Worm (Caenorhabditis elegans): Measurements from ENCODE around the gene F42C5.9.

The F42C5.9 gene

DNA sequence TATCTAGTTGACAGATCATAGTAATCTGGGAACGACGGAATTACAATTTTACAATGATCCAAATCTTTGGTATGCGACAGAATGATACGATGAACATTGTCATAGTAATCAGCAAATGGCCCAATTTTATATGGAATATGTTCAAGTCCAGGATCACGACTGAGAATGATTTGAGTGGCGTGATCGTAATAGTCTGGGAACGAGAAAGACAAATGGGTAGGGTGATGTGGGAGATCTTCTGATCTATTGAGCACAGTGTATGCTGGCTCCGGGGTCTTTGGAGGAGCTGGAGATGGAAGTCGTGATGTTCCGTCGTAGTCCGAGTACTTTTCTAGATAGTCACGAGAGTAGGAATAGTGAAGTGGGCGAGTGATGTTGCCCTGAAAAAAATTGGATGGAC lies 7.0 kb upstream of the F42C5.9 start:
- TF ChIP-seq pha-4 (tag; optimal IDR thresholded peaks at IDR 0.05): no peak
- TF ChIP-seq nhr-76 (tag; optimal IDR thresholded peaks at IDR 0.05): no peak
- TF ChIP-seq nhr-12 (tag; optimal IDR thresholded peaks at IDR 0.05): no peak
- no peak for TF ChIP-seq snpc-4 (tag; optimal IDR thresholded peaks at IDR 0.05)
- no peak for TF ChIP-seq mep-1 (tag; optimal IDR thresholded peaks at IDR 0.05)
- TF ChIP-seq drap-1 (GFP tag; optimal IDR thresholded peaks at IDR 0.05): no peak
- TF ChIP-seq ces-1 (GFP tag; optimal IDR thresholded peaks at IDR 0.05): no peak

DNA sequence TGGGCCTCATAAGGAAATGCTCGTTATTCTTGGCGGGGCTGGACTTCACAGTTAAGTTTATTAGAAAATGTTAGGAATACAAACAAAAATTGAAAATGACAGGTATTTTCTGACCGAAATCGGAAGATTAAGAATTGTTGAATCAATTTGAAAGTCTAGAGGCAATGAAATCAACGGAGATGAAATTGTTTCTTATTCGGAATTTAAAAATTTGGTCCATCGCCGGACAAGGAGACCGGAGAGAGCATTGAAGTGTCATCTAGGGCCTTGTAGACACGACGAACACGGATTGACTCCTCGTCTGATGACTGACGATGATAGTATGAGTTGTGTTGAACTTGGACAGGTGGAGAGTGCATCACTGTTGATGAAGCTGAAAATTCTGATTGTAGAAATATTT lies 3.8 kb upstream of the F42C5.9 start:
- TF ChIP-seq bed-3 (GFP tag; optimal IDR thresholded peaks at IDR 0.05) (no peak), lsy-2 (tag; optimal IDR thresholded peaks at IDR 0.05) (no peak), nhr-76 (tag; optimal IDR thresholded peaks at IDR 0.05) (no peak), lin-32 (GFP tag; optimal IDR thresholded peaks at IDR 0.05) (no peak), zip-8 (tag; optimal IDR thresholded peaks at IDR 0.05) (no peak), elt-3 (tag; optimal IDR thresholded peaks at IDR 0.05) (no peak), sem-2 (GFP tag; optimal IDR thresholded peaks at IDR 0.05) (no peak), ceh-39 (tag; optimal IDR thresholded peaks at IDR 0.05) (no peak), ceh-43 (GFP tag; optimal IDR thresholded peaks at IDR 0.05) (no peak)

DNA sequence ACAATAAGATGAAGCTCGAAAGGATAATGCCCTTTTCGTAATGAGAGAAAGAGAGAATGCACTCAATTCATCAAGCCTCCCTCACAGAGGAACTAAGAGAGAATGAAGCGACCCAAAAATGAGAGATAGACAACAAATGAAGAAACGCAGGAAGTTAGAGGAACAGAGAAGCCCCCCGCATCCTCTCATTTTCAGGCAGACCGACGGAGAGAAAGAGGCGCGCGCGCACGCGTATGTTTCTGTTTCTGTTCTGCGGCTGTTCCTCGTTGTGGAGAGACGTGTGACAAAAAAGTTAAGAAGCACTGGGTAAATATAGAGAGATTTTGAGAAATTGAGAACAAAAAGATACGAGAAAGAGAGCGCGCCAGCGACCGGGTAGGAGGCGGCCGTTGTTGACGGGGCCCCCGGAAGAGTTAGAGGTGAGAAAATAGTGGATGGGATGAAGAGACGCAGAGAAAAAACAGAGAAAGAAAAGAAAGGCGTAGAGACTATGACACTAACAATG lies 3.1 kb upstream of the F42C5.9 start:
- TF ChIP-seq ces-1 (GFP tag; optimal IDR thresholded peaks at IDR 0.05): peak; percentile 89
- peak; percentile 40 for TF ChIP-seq lsy-2 (tag; optimal IDR thresholded peaks at IDR 0.05)
- TF ChIP-seq bed-3 (GFP tag; optimal IDR thresholded peaks at IDR 0.05): no peak
- no peak for TF ChIP-seq unc-39 (tag; optimal IDR thresholded peaks at IDR 0.05)
- no peak for TF ChIP-seq flh-1 (GFP tag; optimal IDR thresholded peaks at IDR 0.05)
- no peak for TF ChIP-seq ztf-11 (tag; optimal IDR thresholded peaks at IDR 0.05)
- TF ChIP-seq elt-1 (tag; optimal IDR thresholded peaks at IDR 0.05; ENCODE audit: borderline replicate concordance, insufficient read depth): no peak
- peak; percentile 87 for TF ChIP-seq unc-120 (tag; optimal IDR thresholded peaks at IDR 0.05; ENCODE audit: poor library complexity, severe bottlenecking)
- TF ChIP-seq ceh-43 (GFP tag; optimal IDR thresholded peaks at IDR 0.05): no peak
- TF ChIP-seq zip-8 (tag; optimal IDR thresholded peaks at IDR 0.05): no peak
- no peak for TF ChIP-seq nhr-12 (tag; optimal IDR thresholded peaks at IDR 0.05)
- TF ChIP-seq blmp-1 (tag; optimal IDR thresholded peaks at IDR 0.05): peak; percentile 12
- no peak for TF ChIP-seq sem-2 (GFP tag; optimal IDR thresholded peaks at IDR 0.05)
- TF ChIP-seq hlh-1 (tag; optimal IDR thresholded peaks at IDR 0.05): peak; percentile 81
- TF ChIP-seq cnd-1 (tag; optimal IDR thresholded peaks at IDR 0.05): no peak
- TF ChIP-seq ceh-83 (GFP tag; optimal IDR thresholded peaks at IDR 0.05): no peak
- no peak for TF ChIP-seq mab-5 (tag; optimal IDR thresholded peaks at IDR 0.05)
- TF ChIP-seq lin-13 (tag; optimal IDR thresholded peaks at IDR 0.05): no peak
- peak; percentile 38 for TF ChIP-seq mep-1 (tag; optimal IDR thresholded peaks at IDR 0.05)
- no peak for TF ChIP-seq pha-4 (tag; optimal IDR thresholded peaks at IDR 0.05)
- TF ChIP-seq tbx-8 (GFP tag; optimal IDR thresholded peaks at IDR 0.05): no peak
- TF ChIP-seq sptf-1 (tag; optimal IDR thresholded peaks at IDR 0.05): no peak
- no peak for TF ChIP-seq nhr-76 (tag; optimal IDR thresholded peaks at IDR 0.05)
- TF ChIP-seq elt-3 (tag; optimal IDR thresholded peaks at IDR 0.05): no peak
- TF ChIP-seq nhr-28 (tag; optimal IDR thresholded peaks at IDR 0.05): no peak
- peak; percentile 78 for TF ChIP-seq ham-2 (GFP tag; optimal IDR thresholded peaks at IDR 0.05)
- no peak for TF ChIP-seq snpc-4 (tag; optimal IDR thresholded peaks at IDR 0.05)
- TF ChIP-seq lin-32 (GFP tag; optimal IDR thresholded peaks at IDR 0.05): no peak
- no peak for TF ChIP-seq drap-1 (GFP tag; optimal IDR thresholded peaks at IDR 0.05)
- no peak for TF ChIP-seq ceh-39 (tag; optimal IDR thresholded peaks at IDR 0.05)
- no peak for TF ChIP-seq nhr-2 (tag; optimal IDR thresholded peaks at IDR 0.05)
- no peak for TF ChIP-seq M03D4.4 (tag; optimal IDR thresholded peaks at IDR 0.05)
- TF ChIP-seq nhr-237 (tag; optimal IDR thresholded peaks at IDR 0.05): peak; percentile 63
- TF ChIP-seq mls-2 (tag; optimal IDR thresholded peaks at IDR 0.05): peak; percentile 65
- TF ChIP-seq unc-62 (GFP tag; optimal IDR thresholded peaks at IDR 0.05): peak; percentile 70

DNA sequence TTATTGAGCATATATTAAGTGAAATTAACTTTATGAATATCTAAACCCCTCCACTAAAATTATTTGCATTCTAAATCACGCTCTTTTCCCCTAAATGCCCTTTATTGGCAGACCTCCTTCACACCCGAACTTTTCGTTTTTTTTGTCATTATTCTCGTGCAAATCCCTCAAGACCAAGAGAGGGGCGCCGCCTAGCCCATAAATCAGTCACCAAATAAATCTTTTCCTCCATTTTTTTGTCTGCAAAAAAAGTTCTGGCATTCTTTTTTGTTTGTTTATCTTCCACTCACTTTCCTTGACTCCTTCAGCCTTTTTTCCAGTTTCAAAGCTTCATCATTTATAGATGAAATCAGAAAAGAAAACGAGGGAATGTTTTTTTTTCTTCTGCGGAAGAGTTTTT lies 2.0 kb upstream of the F42C5.9 start:
- TF ChIP-seq nhr-237 (tag; optimal IDR thresholded peaks at IDR 0.05) (no peak), lin-13 (tag; optimal IDR thresholded peaks at IDR 0.05) (no peak), nhr-76 (tag; optimal IDR thresholded peaks at IDR 0.05) (no peak), mab-5 (tag; optimal IDR thresholded peaks at IDR 0.05) (no peak), nhr-28 (tag; optimal IDR thresholded peaks at IDR 0.05) (no peak), ztf-11 (tag; optimal IDR thresholded peaks at IDR 0.05) (no peak), mep-1 (tag; optimal IDR thresholded peaks at IDR 0.05) (no peak), bed-3 (GFP tag; optimal IDR thresholded peaks at IDR 0.05) (no peak), unc-62 (GFP tag; optimal IDR thresholded peaks at IDR 0.05) (no peak), lsy-2 (tag; optimal IDR thresholded peaks at IDR 0.05) (no peak)

All from whole organism, mixed stage, embryonic.